Worm (Caenorhabditis elegans): Measurements from ENCODE around the gene F20C5.7.
A peak's percentile ranks its signal among the peaks of the same experiment; 100 is the strongest.

Gene F20C5.7

DNA sequence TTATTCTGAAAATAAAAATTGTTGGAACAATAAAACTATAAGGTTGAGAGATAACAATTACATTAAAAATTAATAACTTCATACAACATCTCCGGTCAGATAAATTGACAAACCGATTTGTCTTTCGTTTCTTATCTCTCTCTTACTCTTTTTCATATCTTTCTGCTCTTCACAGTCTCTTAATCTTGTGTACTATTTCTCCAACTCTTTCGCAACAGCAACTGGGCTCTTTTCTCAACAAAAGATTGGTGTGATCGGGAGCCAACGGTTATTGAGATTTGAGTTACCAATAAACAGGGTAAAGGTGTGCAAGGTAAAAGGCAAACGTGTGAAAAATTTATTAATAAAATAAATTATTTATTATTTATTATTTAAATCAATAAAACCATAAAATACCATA is 41.2 kb upstream of the F20C5.7 start, which contains the start of gene C33D9.8:
TSS of gene C33D9.8 (minus strand) at position 99 of the 400 bp plus-strand sequence.
- TF ChIP-seq ahr-1 (tag; optimal IDR thresholded peaks at IDR 0.05) (no peak), unc-55 (GFP tag; optimal IDR thresholded peaks at IDR 0.05) (peak; percentile 6)

DNA sequence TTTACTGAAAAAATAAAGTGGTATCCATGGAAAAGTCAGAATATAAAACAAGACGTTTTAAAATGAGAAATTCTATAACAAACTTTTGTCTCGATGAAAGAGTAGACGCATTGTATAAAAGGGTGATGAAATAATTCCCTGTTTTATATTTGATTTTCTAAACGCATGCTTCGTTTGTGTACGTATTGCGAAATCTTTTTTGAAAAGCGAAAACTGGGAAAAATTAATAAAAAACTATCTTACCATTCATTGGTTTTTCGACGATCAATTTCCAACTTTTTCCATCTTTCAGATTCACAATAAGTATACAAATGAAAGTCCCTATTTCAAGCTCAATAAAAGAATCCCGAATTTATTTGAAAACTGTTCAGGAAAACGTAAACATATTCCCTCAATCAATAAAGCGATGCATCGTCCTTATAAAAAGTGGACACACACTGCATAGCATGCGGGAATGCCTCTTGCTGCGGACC is 39.4 kb upstream of the F20C5.7 start, which contains the start of gene C33D9.13:
TSS of gene C33D9.13 (minus strand) at position 423 of the 473 bp plus-strand sequence.
- TF ChIP-seq unc-3 (GFP tag; conservative IDR thresholded peaks at IDR 0.05) (no peak), unc-3 (tag; optimal IDR thresholded peaks at IDR 0.05) (no peak), ceh-48 (tag; optimal IDR thresholded peaks at IDR 0.05) (peak; percentile 33), unc-42 (tag; optimal IDR thresholded peaks at IDR 0.05) (no peak)

DNA sequence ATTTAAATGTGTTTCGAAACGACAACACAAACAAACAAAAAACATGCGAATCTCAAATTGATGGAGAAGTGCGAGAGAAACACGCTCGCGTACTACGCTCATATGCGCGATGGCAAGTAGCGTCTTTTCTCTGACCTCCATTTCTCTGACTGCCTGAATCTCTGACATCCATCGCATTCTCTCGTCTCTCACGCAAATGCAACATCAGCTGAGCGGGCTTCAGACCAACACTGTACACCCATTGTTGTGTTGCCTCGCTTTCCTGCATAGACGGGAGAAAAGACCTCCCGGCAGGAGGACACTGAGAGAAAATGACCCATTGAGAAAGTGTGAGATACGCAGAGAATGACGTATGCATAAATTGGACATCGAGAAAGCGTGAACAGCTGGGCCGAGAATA is 36.7 kb upstream of the F20C5.7 start:
- no peak for TF ChIP-seq fkh-10 (GFP tag; optimal IDR thresholded peaks at IDR 0.05)
- peak; percentile 36 for TF ChIP-seq che-1 (tag; optimal IDR thresholded peaks at IDR 0.05)
- no peak for TF ChIP-seq lin-11 (tag; optimal IDR thresholded peaks at IDR 0.05)
- TF ChIP-seq odd-2 (tag; optimal IDR thresholded peaks at IDR 0.05), result no peak
- TF ChIP-seq ahr-1 (tag; optimal IDR thresholded peaks at IDR 0.05), result no peak
- TF ChIP-seq ceh-18 (tag; optimal IDR thresholded peaks at IDR 0.05), result peak; percentile 81
- TF ChIP-seq pax-1 (tag; optimal IDR thresholded peaks at IDR 0.05), result peak; percentile 31
- TF ChIP-seq mec-3 (tag; optimal IDR thresholded peaks at IDR 0.05; ENCODE audit: borderline replicate concordance), result no peak
- peak; percentile 35 for TF ChIP-seq ceh-6 (GFP tag; optimal IDR thresholded peaks at IDR 0.05)
- no peak for TF ChIP-seq C38D4.7 (GFP tag; optimal IDR thresholded peaks at IDR 0.05)
- TF ChIP-seq Y22D7AL.16 (tag; optimal IDR thresholded peaks at IDR 0.05), result no peak
- TF ChIP-seq unc-42 (tag; optimal IDR thresholded peaks at IDR 0.05), result peak; percentile 59
- no peak for TF ChIP-seq ttx-3 (tag; optimal IDR thresholded peaks at IDR 0.05)
- TF ChIP-seq C08G9.2 (tag; optimal IDR thresholded peaks at IDR 0.05), result no peak
- no peak for TF ChIP-seq pat-9 (tag; optimal IDR thresholded peaks at IDR 0.05)
- TF ChIP-seq unc-86 (tag; optimal IDR thresholded peaks at IDR 0.05), result peak; percentile 17
- TF ChIP-seq tbx-7 (tag; optimal IDR thresholded peaks at IDR 0.05), result no peak
- TF ChIP-seq ceh-31 (tag; optimal IDR thresholded peaks at IDR 0.05), result peak; percentile 94
- no peak for TF ChIP-seq dmd-4 (tag; optimal IDR thresholded peaks at IDR 0.05; ENCODE audit: borderline replicate concordance)
- peak; percentile 19 for TF ChIP-seq ztf-16 (tag; optimal IDR thresholded peaks at IDR 0.05)
- peak; percentile 66 for TF ChIP-seq dve-1 (tag; optimal IDR thresholded peaks at IDR 0.05)
- no peak for TF ChIP-seq fkh-6 (tag; optimal IDR thresholded peaks at IDR 0.05)
- no peak for TF ChIP-seq hlh-6 (tag; optimal IDR thresholded peaks at IDR 0.05)
- peak; percentile 2 for TF ChIP-seq T23F11.4 (GFP tag; optimal IDR thresholded peaks at IDR 0.05)
- TF ChIP-seq sox-4 (tag; optimal IDR thresholded peaks at IDR 0.05), result no peak
- peak; percentile 68 for TF ChIP-seq hlh-8 (tag; optimal IDR thresholded peaks at IDR 0.05)
- peak; percentile 74 for TF ChIP-seq ceh-34 (tag; optimal IDR thresholded peaks at IDR 0.05)
- TF ChIP-seq fax-1 (tag; optimal IDR thresholded peaks at IDR 0.05), result peak; percentile 27
- TF ChIP-seq gmeb-2 (tag; optimal IDR thresholded peaks at IDR 0.05), result no peak
- TF ChIP-seq hlh-15 (tag; optimal IDR thresholded peaks at IDR 0.05), result no peak
- TF ChIP-seq eyg-1 (tag; optimal IDR thresholded peaks at IDR 0.05), result no peak
- no peak for TF ChIP-seq npax-4 (tag; optimal IDR thresholded peaks at IDR 0.05)
- no peak for TF ChIP-seq K09A11.1 (tag; optimal IDR thresholded peaks at IDR 0.05; ENCODE audit: insufficient read depth)
- peak; percentile 46 for TF ChIP-seq ceh-14 (tag; optimal IDR thresholded peaks at IDR 0.05)
- TF ChIP-seq elt-4 (tag; optimal IDR thresholded peaks at IDR 0.05), result no peak
- TF ChIP-seq F13H6.1 (tag; optimal IDR thresholded peaks at IDR 0.05), result peak; percentile 68
- TF ChIP-seq pag-3 (tag; optimal IDR thresholded peaks at IDR 0.05; ENCODE audit: borderline replicate concordance), result no peak
- no peak for TF ChIP-seq ceh-45 (GFP tag; IDR thresholded peaks at IDR 0.05)
- peak; percentile 79 for TF ChIP-seq rnt-1 (tag; optimal IDR thresholded peaks at IDR 0.05)
- TF ChIP-seq ets-4 (tag; optimal IDR thresholded peaks at IDR 0.05), result peak; percentile 38
- TF ChIP-seq nhr-232 (tag; optimal IDR thresholded peaks at IDR 0.05), result no peak
- peak; percentile 90 for TF ChIP-seq tbx-2 (tag; optimal IDR thresholded peaks at IDR 0.05)
- TF ChIP-seq K02D7.2 (tag; optimal IDR thresholded peaks at IDR 0.05), result no peak
- no peak for TF ChIP-seq pha-4 (tag; optimal IDR thresholded peaks at IDR 0.05)
- peak; percentile 44 for TF ChIP-seq elt-2 (tag; optimal IDR thresholded peaks at IDR 0.05)
- TF ChIP-seq ceh-48 (tag; optimal IDR thresholded peaks at IDR 0.05), result no peak
